Fruit fly (Drosophila melanogaster) whole organism, wandering third instar larva: ENCODE measurements around the gene CG17191.
A peak's percentile ranks its signal among the peaks of the same experiment; 100 is the strongest.

Source experiments
- Abd-B ChIP-seq: fragments of >200 bp; optimal IDR thresholded peaks from 2 replicates; lab custom pipeline; 2017; ENCODE audit warnings: missing biosample characterization, missing genetic modification characterization
- CG32264 ChIP-seq: fragments of 200-800 bp; sonication (Bioruptor generic); optimal IDR thresholded peaks from 2 replicates; lab custom pipeline; 2016; ENCODE audit warnings: missing biosample characterization, missing genetic modification characterization
- CG9705 ChIP-seq: fragments of 200-800 bp; sonication (Bioruptor generic); optimal IDR thresholded peaks from 2 replicates; lab custom pipeline; 2018; ENCODE audit warnings: missing biosample characterization, mild to moderate bottlenecking, missing genetic modification characterization
- CrebA ChIP-seq: fragments of 200-800 bp; sonication (Bioruptor generic); optimal IDR thresholded peaks from 2 replicates; lab custom pipeline; 2016; ENCODE audit warnings: missing biosample characterization, mild to moderate bottlenecking, missing genetic modification characterization, borderline replicate concordance
- Dfd ChIP-seq: fragments of >200 bp; optimal IDR thresholded peaks from 2 replicates; lab custom pipeline; 2017; ENCODE audit warnings: missing biosample characterization, missing genetic modification characterization
- Dif ChIP-seq: fragments of 200-275, 200-300 bp; sonication (Bioruptor generic); optimal IDR thresholded peaks from 2 replicates; lab custom pipeline; 2018; ENCODE audit warnings: missing biosample characterization, missing genetic modification characterization; ENCODE audit not compliant: partially characterized antibody
- GATAd ChIP-seq: sonication (Bioruptor generic); optimal IDR thresholded peaks from 2 replicates; lab custom pipeline; 2016; ENCODE audit warnings: missing biosample characterization, missing genetic modification characterization
- HLH106 ChIP-seq: fragments of 200-800 bp; optimal IDR thresholded peaks from 3 replicates; lab custom pipeline; 2019; ENCODE audit warnings: missing biosample characterization, mild to moderate bottlenecking, missing genetic modification characterization, moderate library complexity
- Hnf4 ChIP-seq: fragments of 200-800 bp; sonication (Bioruptor generic); optimal IDR thresholded peaks from 2 replicates; lab custom pipeline; 2016; ENCODE audit warnings: missing biosample characterization, mild to moderate bottlenecking, missing genetic modification characterization
- Hr78 ChIP-seq: fragments of >200 bp; optimal IDR thresholded peaks from 2 replicates; lab custom pipeline; 2017; ENCODE audit warnings: missing biosample characterization, missing genetic modification characterization
- Hr83 ChIP-seq: fragments of 200-300 bp; sonication (Bioruptor generic); optimal IDR thresholded peaks from 2 replicates; lab custom pipeline; 2016; ENCODE audit warnings: missing biosample characterization, mild to moderate bottlenecking, missing genetic modification characterization, moderate library complexity; ENCODE audit not compliant: poor library complexity, severe bottlenecking
- Jra ChIP-seq: sonication (Bioruptor generic); optimal IDR thresholded peaks from 2 replicates; lab custom pipeline; 2016; ENCODE audit warnings: missing biosample characterization, missing genetic modification characterization
- Mio ChIP-seq: sonication (Bioruptor generic); optimal IDR thresholded peaks from 2 replicates; lab custom pipeline; 2016; ENCODE audit warnings: missing biosample characterization, missing genetic modification characterization
- Myc ChIP-seq: fragments of >200 bp; optimal IDR thresholded peaks from 2 replicates; lab custom pipeline; 2017
- N ChIP-seq: fragments of >200 bp; optimal IDR thresholded peaks from 2 replicates; lab custom pipeline; 2018; ENCODE audit warnings: missing biosample characterization, missing external identifiers, missing genetic modification characterization
- OdsH ChIP-seq: fragments of 200-800 bp; sonication (Bioruptor generic); optimal IDR thresholded peaks from 2 replicates; lab custom pipeline; 2016; ENCODE audit warnings: missing biosample characterization, mild to moderate bottlenecking, missing genetic modification characterization
- Rel ChIP-seq, 2 experiments: fragments of 200-800 bp; sonication (Bioruptor generic) in 1 of 2; optimal IDR thresholded peaks; 2 replicates in 1 of 2; 3 replicates in 1 of 2; lab custom pipeline; 2016 to 2019; ENCODE audit warnings: mild to moderate bottlenecking in 2 of 2, missing biosample characterization in 2 of 2, missing genetic modification characterization in 2 of 2, moderate library complexity in 1 of 2
- Sp1 ChIP-seq: fragments of 200-800 bp; sonication (Bioruptor generic); optimal IDR thresholded peaks from 3 replicates; lab custom pipeline; 2019; ENCODE audit warnings: missing biosample characterization, mild to moderate bottlenecking, missing genetic modification characterization, moderate library complexity
- Vsx2 ChIP-seq: fragments of 200-300, 225-300 bp; sonication (Bioruptor generic); optimal IDR thresholded peaks from 2 replicates; lab custom pipeline; 2018; ENCODE audit warnings: missing biosample characterization, missing genetic modification characterization; ENCODE audit not compliant: partially characterized antibody
- br ChIP-seq: fragments of 200-800 bp; sonication (Bioruptor generic); optimal IDR thresholded peaks from 2 replicates; lab custom pipeline; 2016; ENCODE audit warnings: missing biosample characterization, missing genetic modification characterization
- brk ChIP-seq: fragments of 200-800 bp; sonication (Bioruptor generic); optimal IDR thresholded peaks from 2 replicates; lab custom pipeline; 2016; ENCODE audit warnings: missing biosample characterization, mild to moderate bottlenecking, missing genetic modification characterization
- dl ChIP-seq, 2 experiments: fragments of 175-275, 200-275 bp in 1 of 2; fragments of 200-275 bp in 1 of 2; sonication (Bioruptor generic); optimal IDR thresholded peaks; lab custom pipeline; 2018; ENCODE audit warnings: mild to moderate bottlenecking in 2 of 2, missing biosample characterization in 2 of 2, missing genetic modification characterization in 2 of 2, moderate library complexity in 2 of 2; ENCODE audit not compliant: partially characterized antibody in 2 of 2, insufficient read depth in 1 of 2
- dmrt93B ChIP-seq: fragments of 200-800 bp; sonication (Bioruptor generic); optimal IDR thresholded peaks from 2 replicates; lab custom pipeline; 2018; ENCODE audit warnings: missing biosample characterization, mild to moderate bottlenecking, missing genetic modification characterization
- dsf ChIP-seq: sonication (Bioruptor generic); optimal IDR thresholded peaks from 2 replicates; lab custom pipeline; 2016; ENCODE audit warnings: missing biosample characterization, missing genetic modification characterization, borderline replicate concordance
- ey ChIP-seq: fragments of 200-800 bp; sonication (Bioruptor generic); optimal IDR thresholded peaks from 2 replicates; lab custom pipeline; 2016; ENCODE audit warnings: missing biosample characterization, missing genetic modification characterization
- foxo ChIP-seq, 2 experiments: fragments of 200-800 bp; sonication (Bioruptor generic); optimal IDR thresholded peaks; 2 replicates in 1 of 2; 3 replicates in 1 of 2; lab custom pipeline; 2016 to 2017; ENCODE audit warnings: missing biosample characterization in 2 of 2, missing genetic modification characterization in 2 of 2
- fru ChIP-seq: fragments of 200-800 bp; sonication (Bioruptor generic); optimal IDR thresholded peaks from 3 replicates; lab custom pipeline; 2016; ENCODE audit warnings: missing biosample characterization, mild to moderate bottlenecking, missing genetic modification characterization
- h ChIP-seq: fragments of 200-800 bp; sonication (Bioruptor generic); optimal IDR thresholded peaks from 3 replicates; lab custom pipeline; 2016; ENCODE audit warnings: missing biosample characterization, mild to moderate bottlenecking, missing genetic modification characterization
- jim ChIP-seq: fragments of 175-275, 200-325 bp; sonication (Bioruptor generic); optimal IDR thresholded peaks from 2 replicates; lab custom pipeline; 2016; ENCODE audit warnings: missing biosample characterization, mild to moderate bottlenecking, missing genetic modification characterization
- lola ChIP-seq: fragments of >200 bp; optimal IDR thresholded peaks from 2 replicates; lab custom pipeline; 2017; ENCODE audit warnings: missing biosample characterization, missing genetic modification characterization
- pan ChIP-seq: fragments of >200 bp; optimal IDR thresholded peaks from 2 replicates; lab custom pipeline; 2017
- psq ChIP-seq: fragments of 200-800 bp; sonication (Bioruptor generic); optimal IDR thresholded peaks from 3 replicates; lab custom pipeline; 2017; ENCODE audit warnings: missing biosample characterization, mild to moderate bottlenecking, missing genetic modification characterization, moderate library complexity
- rgr ChIP-seq: fragments of 200-800 bp; sonication (Bioruptor generic); optimal IDR thresholded peaks from 3 replicates; lab custom pipeline; 2016; ENCODE audit warnings: missing biosample characterization, mild to moderate bottlenecking, missing genetic modification characterization
- sage ChIP-seq: fragments of 200-800 bp; sonication (Bioruptor generic); optimal IDR thresholded peaks from 2 replicates; lab custom pipeline; 2016; ENCODE audit warnings: missing biosample characterization, mild to moderate bottlenecking, missing genetic modification characterization
- sv ChIP-seq: fragments of 200-800 bp; sonication (Bioruptor generic); optimal IDR thresholded peaks from 3 replicates; lab custom pipeline; 2016; ENCODE audit warnings: missing biosample characterization, missing genetic modification characterization
- tai ChIP-seq: sonication (Bioruptor generic); optimal IDR thresholded peaks from 2 replicates; lab custom pipeline; 2016; ENCODE audit warnings: missing biosample characterization, missing genetic modification characterization
- usp ChIP-seq: fragments of >200 bp; optimal IDR thresholded peaks from 2 replicates; lab custom pipeline; 2017; ENCODE audit warnings: missing biosample characterization, missing genetic modification characterization
- woc ChIP-seq: sonication (Bioruptor generic); optimal IDR thresholded peaks from 2 replicates; lab custom pipeline; 2016; ENCODE audit warnings: missing biosample characterization, mild to moderate bottlenecking, missing genetic modification characterization

The CG17191 gene

dm6 chr3R:26996642-26997041 is 22.9 kb downstream of the CG17191 start, which contains the start of gene RYa-R:
TSS of gene RYa-R (plus strand) at chr3R:26996980.
- TF ChIP-seq Vsx2 (GFP tag; lab: Kevin White, UChicago) (no peak), N (GFP tag; lab: Kevin White, UChicago) (no peak), Jra (GFP tag; lab: Kevin White, UChicago) (no peak)

dm6 chr3R:26994532-26994931 is 25.0 kb downstream of the CG17191 start, which contains the start of gene TwdlC:
TSS of gene TwdlC (plus strand) at chr3R:26994832.
- TF ChIP-seq CG32264 (GFP tag; lab: Kevin White, UChicago) (no peak), lola (GFP tag; lab: Kevin White, UChicago) (no peak), N (GFP tag; lab: Kevin White, UChicago) (no peak), psq (no peak), dmrt93B (no peak), HLH106 (tag; lab: Kevin White, UChicago) (no peak), Sp1 (GFP tag; lab: Kevin White, UChicago) (no peak), CG9705 (no peak), Abd-B (GFP tag; lab: Kevin White, UChicago) (no peak)

dm6 chr3R:26989802-26990509 is 29.6 kb downstream of the CG17191 start, which contains the start of gene CG31076:
TSS of gene CG31076 (minus strand) at chr3R:26989852.
- TF ChIP-seq Rel (GFP tag; optimal IDR thresholded peaks at IDR 0.05; lab: Kevin White, UChicago) (no peak), Rel (tag; optimal IDR thresholded peaks at IDR 0.05; lab: Kevin White, UChicago) (peak; percentile 35), lola (GFP tag; lab: Kevin White, UChicago) (no peak), dl (GFP tag; optimal IDR thresholded peaks at IDR 0.05; lab: Kevin White, UChicago; ENCODE audit: insufficient read depth in 1 of 2, partially characterized antibody in 2 of 2) (no peak), rgr (peak; percentile 78), HLH106 (tag; lab: Kevin White, UChicago) (peak; percentile 82), jim (GFP tag; lab: Kevin White, UChicago) (no peak), Abd-B (GFP tag; lab: Kevin White, UChicago) (no peak), Hnf4 (GFP tag; lab: Kevin White, UChicago) (peak; percentile 67), foxo (GFP tag; optimal IDR thresholded peaks at IDR 0.05; lab: Kevin White, UChicago) (peak in 1 of 2 experiments; percentile 83), N (GFP tag; lab: Kevin White, UChicago) (no peak), CrebA (GFP tag; lab: Kevin White, UChicago) (peak; percentile 54), br (GFP tag; lab: Kevin White, UChicago) (peak; percentile 56), h (GFP tag; lab: Kevin White, UChicago) (peak; percentile 89), Myc (lab: Kevin White, UChicago) (no peak), Dif (no peak), sv (GFP tag; lab: Kevin White, UChicago) (no peak), woc (GFP tag; lab: Kevin White, UChicago) (peak; percentile 82), dmrt93B (peak; percentile 33), GATAd (GFP tag; lab: Kevin White, UChicago) (no peak), psq (peak; percentile 33), fru (GFP tag; lab: Kevin White, UChicago) (peak; percentile 85), sage (GFP tag; lab: Kevin White, UChicago) (peak; percentile 59), CG32264 (GFP tag; lab: Kevin White, UChicago) (peak; percentile 40), pan (lab: Kevin White, UChicago) (peak; percentile 64), tai (peak; percentile 32), dsf (GFP tag; lab: Kevin White, UChicago) (no peak), OdsH (GFP tag; lab: Kevin White, UChicago) (peak; percentile 76), Vsx2 (GFP tag; lab: Kevin White, UChicago) (no peak), Dfd (GFP tag; lab: Kevin White, UChicago) (no peak), usp (GFP tag; lab: Kevin White, UChicago) (no peak), Sp1 (GFP tag; lab: Kevin White, UChicago) (peak; percentile 77), ey (GFP tag; lab: Kevin White, UChicago) (peak; percentile 68), Jra (GFP tag; lab: Kevin White, UChicago) (peak; percentile 24), Hr78 (GFP tag; lab: Kevin White, UChicago) (no peak), Mio (GFP tag; lab: Kevin White, UChicago) (no peak), brk (GFP tag; lab: Kevin White, UChicago) (peak; percentile 55), Hr83 (no peak), CG9705 (peak; percentile 51)
- TF ChIP-seq, all 38 proteins: peak for 22
